Worm (Caenorhabditis elegans): ENCODE results near the gene nhr-76.

DNA sequence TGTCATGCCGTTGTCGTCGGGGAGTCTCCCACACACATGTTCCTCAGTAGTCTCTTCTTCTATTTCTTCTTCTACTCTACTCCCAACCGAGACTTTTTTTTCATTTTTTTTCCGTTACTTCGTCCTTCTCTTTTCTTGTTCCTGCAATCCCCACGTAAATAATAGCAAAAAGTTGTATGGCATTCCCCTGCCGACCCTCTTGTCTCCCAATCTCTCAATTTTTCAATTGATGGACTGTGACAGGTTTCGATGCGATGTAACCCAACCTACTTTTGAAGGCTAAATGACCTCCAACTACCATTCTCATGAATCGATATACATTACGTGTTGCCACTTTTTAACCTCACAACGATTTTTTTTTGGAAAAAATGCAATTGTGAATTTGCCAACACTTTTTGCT lies 36.8 kb downstream of the nhr-76 start:
- TF ChIP-seq W03F9.2 (tag; optimal IDR thresholded peaks at IDR 0.05) (no peak), dao-5 (tag; optimal IDR thresholded peaks at IDR 0.05) (no peak), him-1 (tag; optimal IDR thresholded peaks at IDR 0.05) (no peak)
